Fruit fly (Drosophila melanogaster): ENCODE measurements around the gene msn.

DNA sequence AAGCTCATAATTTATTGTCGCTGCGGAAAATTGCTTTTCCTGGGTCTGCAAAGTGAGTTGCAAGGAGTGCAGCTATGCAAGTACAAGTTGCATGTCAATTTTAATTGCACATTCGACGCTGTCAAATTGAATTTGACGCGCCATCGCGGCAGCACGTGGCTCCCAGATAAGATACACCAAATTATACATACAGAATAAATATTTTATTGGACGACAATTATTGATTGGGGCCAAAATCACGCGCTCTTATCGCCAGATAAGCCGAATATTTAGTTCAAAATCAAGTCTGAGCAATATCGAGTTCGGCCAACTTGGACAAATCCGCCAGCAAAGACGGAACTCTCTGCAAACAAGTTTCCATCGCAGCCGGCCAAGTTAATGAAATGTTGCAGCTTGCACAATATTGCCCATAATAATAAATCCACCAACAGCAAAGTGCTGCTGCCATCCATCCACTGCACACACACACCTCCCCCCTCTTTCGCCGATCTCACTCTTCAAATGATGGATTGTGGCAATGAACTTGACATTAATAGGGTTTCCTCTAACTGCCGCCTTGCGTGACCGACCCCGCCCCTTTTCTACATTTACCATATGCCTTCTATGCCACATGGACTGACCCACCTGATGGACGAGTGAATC, 41.8 kb downstream of the msn start:
- no peak for TF ChIP-seq tj (GFP tag; optimal IDR thresholded peaks at IDR 0.05)
- TF ChIP-seq cnc (optimal IDR thresholded peaks at IDR 0.05), result no peak
- TF ChIP-seq Crg-1 (GFP tag; optimal IDR thresholded peaks at IDR 0.05), result no peak
- TF ChIP-seq CG12768 (GFP tag; optimal IDR thresholded peaks at IDR 0.05), result no peak
- TF ChIP-seq kay (GFP tag; ENCODE audit: borderline replicate concordance), result no peak
- TF ChIP-seq toe (GFP tag; optimal IDR thresholded peaks at IDR 0.05), result no peak
- TF ChIP-seq ovo (GFP tag; optimal IDR thresholded peaks at IDR 0.05), result no peak
- no peak for TF ChIP-seq bab1 (GFP tag; optimal IDR thresholded peaks at IDR 0.05)
- TF ChIP-seq CG7101 (tag; optimal IDR thresholded peaks at IDR 0.05), result no peak
- TF ChIP-seq Hr96 (GFP tag; optimal IDR thresholded peaks at IDR 0.05), result no peak
- TF ChIP-seq CG14711 (tag; optimal IDR thresholded peaks at IDR 0.05), result no peak

Measured in whole organism, adult.